Fruit fly (Drosophila melanogaster) whole organism, embryonic: Measurements from ENCODE around the gene rols.

Experiments used
- CG10366 ChIP-seq: fragments of 200-800 bp; sonication (Bioruptor generic); IDR thresholded peaks from 2 replicates; pipeline ENCODE4 v1.3.6; 2022; ENCODE audit warnings: missing biosample characterization, missing genetic modification characterization
- CG10543 ChIP-seq: fragments of 200-800 bp; sonication (Bioruptor generic); optimal IDR thresholded peaks from 3 replicates; lab custom pipeline; 2017; ENCODE audit warnings: missing biosample characterization, mild to moderate bottlenecking, missing genetic modification characterization, moderate library complexity
- CG10959 ChIP-seq: fragments of 200-800 bp; sonication (Bioruptor generic); IDR thresholded peaks from 2 replicates; pipeline ENCODE4 v1.3.6; 2022; ENCODE audit warnings: missing biosample characterization, missing genetic modification characterization
- CG11695 ChIP-seq: fragments of 200-800 bp; sonication (Bioruptor generic); IDR thresholded peaks from 3 replicates; pipeline ENCODE4 v1.3.6; 2022; ENCODE audit warnings: missing biosample characterization, missing genetic modification characterization
- CG12236 ChIP-seq: fragments of 200-800 bp; sonication (Bioruptor generic); optimal IDR thresholded peaks from 2 replicates; lab custom pipeline; 2016; ENCODE audit warnings: missing biosample characterization, missing genetic modification characterization
- CG12299 ChIP-seq: fragments of 200-800 bp; sonication (Bioruptor generic); optimal IDR thresholded peaks from 2 replicates; lab custom pipeline; 2018; ENCODE audit warnings: missing biosample characterization, mild to moderate bottlenecking, missing genetic modification characterization
- CG12942 ChIP-seq: fragments of 200-800 bp; sonication (Bioruptor generic); optimal IDR thresholded peaks from 3 replicates; lab custom pipeline; 2016; ENCODE audit warnings: missing biosample characterization, missing genetic modification characterization
- CG14710 ChIP-seq: fragments of 200-800 bp; sonication (Bioruptor generic); optimal IDR thresholded peaks from 3 replicates; lab custom pipeline; 2019; ENCODE audit warnings: missing biosample characterization, mild to moderate bottlenecking, missing genetic modification characterization, moderate library complexity
- CG15514 ChIP-seq: fragments of 200-800 bp; sonication (Bioruptor generic); optimal IDR thresholded peaks from 3 replicates; lab custom pipeline; 2017; ENCODE audit warnings: missing biosample characterization, missing genetic modification characterization, mild to moderate bottlenecking, moderate library complexity, missing genetic modification reagents
- CG17186 ChIP-seq: fragments of 200-800 bp; sonication (Bioruptor generic); optimal IDR thresholded peaks from 3 replicates; lab custom pipeline; 2017; ENCODE audit warnings: missing biosample characterization, missing genetic modification reagents, missing genetic modification characterization
- CG30431 ChIP-seq: fragments of 200-800 bp; sonication (Bioruptor generic); optimal IDR thresholded peaks from 2 replicates; lab custom pipeline; 2017; ENCODE audit warnings: missing biosample characterization, missing genetic modification characterization
- CG32532 ChIP-seq: fragments of 200-800 bp; sonication (Bioruptor generic); IDR thresholded peaks from 2 replicates; pipeline ENCODE4 v1.3.6; 2022; ENCODE audit warnings: missing biosample characterization, missing genetic modification characterization
- CG3407 ChIP-seq: fragments of 200-800 bp; sonication (Bioruptor generic); optimal IDR thresholded peaks from 2 replicates; lab custom pipeline; 2018; ENCODE audit warnings: missing biosample characterization, mild to moderate bottlenecking, missing genetic modification characterization
- CG4360 ChIP-seq: fragments of 200-800 bp; sonication (Bioruptor generic); IDR thresholded peaks from 2 replicates; pipeline ENCODE4 v1.3.6; 2022; ENCODE audit warnings: missing biosample characterization, missing genetic modification characterization
- CG4854 ChIP-seq: fragments of 200-800 bp; sonication (Bioruptor generic); optimal IDR thresholded peaks from 2 replicates; lab custom pipeline; 2016; ENCODE audit warnings: missing biosample characterization, missing genetic modification characterization, inconsistent platforms
- CG5245 ChIP-seq: fragments of 200-800 bp; sonication (Bioruptor generic); optimal IDR thresholded peaks from 3 replicates; lab custom pipeline; 2016; ENCODE audit warnings: missing biosample characterization, missing genetic modification characterization
- CG7745 ChIP-seq: fragments of 200-800 bp; sonication (Bioruptor generic); optimal IDR thresholded peaks from 2 replicates; lab custom pipeline; 2018; ENCODE audit warnings: missing biosample characterization, mild to moderate bottlenecking, missing genetic modification characterization, moderate library complexity
- CG7839 ChIP-seq: fragments of 200-800 bp; sonication (Bioruptor generic); optimal IDR thresholded peaks from 3 replicates; lab custom pipeline; 2018; ENCODE audit warnings: missing biosample characterization, mild to moderate bottlenecking, missing genetic modification characterization, moderate library complexity
- CG8765 ChIP-seq: fragments of 200-800 bp; sonication (Bioruptor generic); IDR thresholded peaks from 2 replicates; pipeline ENCODE4 v1.3.6; 2022; ENCODE audit warnings: missing biosample characterization, missing genetic modification characterization
- CG8944 ChIP-seq: fragments of 200-800 bp; sonication (Bioruptor generic); optimal IDR thresholded peaks from 3 replicates; lab custom pipeline; 2016; ENCODE audit warnings: missing biosample characterization, missing genetic modification characterization
- Chrac-16 ChIP-seq: fragments of 200-800 bp; sonication (Bioruptor generic); optimal IDR thresholded peaks from 3 replicates; lab custom pipeline; 2016; ENCODE audit warnings: missing biosample characterization, missing genetic modification characterization
- Dfd ChIP-seq, 2 experiments: fragments of >200 bp; optimal IDR thresholded peaks; 2 replicates each; lab custom pipeline; 2017; ENCODE audit warnings: missing biosample characterization in 2 of 2, missing genetic modification characterization in 2 of 2
- Oli ChIP-seq: fragments of 200-800 bp; sonication (Bioruptor generic); optimal IDR thresholded peaks from 2 replicates; lab custom pipeline; 2018; ENCODE audit warnings: missing biosample characterization, mild to moderate bottlenecking, missing genetic modification characterization, moderate library complexity
- Rx ChIP-seq: fragments of 200-800 bp; sonication (Bioruptor generic); IDR thresholded peaks from 2 replicates; pipeline ENCODE4 v1.3.6; 2022; ENCODE audit warnings: missing biosample characterization, missing genetic modification characterization
- Six4 ChIP-seq: fragments of 200-800 bp; sonication (Bioruptor generic); optimal IDR thresholded peaks from 2 replicates; lab custom pipeline; 2016; ENCODE audit warnings: missing biosample characterization, missing genetic modification characterization
- Sox102F ChIP-seq: fragments of 200-800 bp; sonication (Bioruptor generic); optimal IDR thresholded peaks from 2 replicates; lab custom pipeline; 2018; ENCODE audit warnings: missing biosample characterization, mild to moderate bottlenecking, missing genetic modification characterization, moderate library complexity
- TFAM ChIP-seq: fragments of 200-800 bp; sonication (Bioruptor generic); optimal IDR thresholded peaks from 2 replicates; lab custom pipeline; 2017; ENCODE audit warnings: missing biosample characterization, missing genetic modification characterization, inconsistent platforms
- Trl ChIP-seq, 3 experiments: fragments of >200 bp in 2 of 3; fragments of 200-800 bp in 1 of 3; sonication (Bioruptor generic) in 1 of 3; optimal IDR thresholded peaks; 2 replicates in 1 of 3; 3 replicates in 2 of 3; lab custom pipeline; 2016 to 2017; ENCODE audit warnings: missing biosample characterization in 1 of 3, missing genetic modification characterization in 1 of 3
- ara ChIP-seq: fragments of 200-800 bp; sonication (Bioruptor generic); IDR thresholded peaks from 2 replicates; pipeline ENCODE4 v1.3.6; 2022; ENCODE audit warnings: missing biosample characterization, missing genetic modification characterization
- cato ChIP-seq: fragments of 200-800 bp; sonication (Bioruptor generic); optimal IDR thresholded peaks from 2 replicates; lab custom pipeline; 2016; ENCODE audit warnings: missing biosample characterization, missing genetic modification characterization, borderline replicate concordance
- chif ChIP-seq, 2 experiments: fragments of 200-800 bp; sonication (Bioruptor generic); optimal IDR thresholded peaks; 3 replicates each; lab custom pipeline; 2016; ENCODE audit warnings: missing biosample characterization in 2 of 2, missing genetic modification characterization in 2 of 2
- chn ChIP-seq: fragments of 200-800 bp; sonication (Bioruptor generic); optimal IDR thresholded peaks from 2 replicates; lab custom pipeline; 2016; ENCODE audit warnings: missing biosample characterization, missing genetic modification characterization
- ci ChIP-seq: fragments of 200-800 bp; sonication (Bioruptor generic); IDR thresholded peaks from 3 replicates; pipeline ENCODE4 v1.3.6; 2022; ENCODE audit warnings: missing biosample characterization, missing genetic modification characterization
- cwo ChIP-seq: fragments of 200-800 bp; sonication (Bioruptor generic); optimal IDR thresholded peaks from 3 replicates; lab custom pipeline; 2017; ENCODE audit warnings: missing biosample characterization, missing genetic modification characterization, mild to moderate bottlenecking, moderate library complexity, missing genetic modification reagents
- dan ChIP-seq: fragments of 200-800 bp; sonication (Bioruptor generic); IDR thresholded peaks from 2 replicates; pipeline ENCODE4 v1.3.6; 2022; ENCODE audit warnings: missing biosample characterization, missing genetic modification characterization
- dati ChIP-seq: fragments of 200-800 bp; sonication (Bioruptor generic); IDR thresholded peaks from 2 replicates; pipeline ENCODE4 v1.3.6; 2022; ENCODE audit warnings: missing biosample characterization, missing genetic modification characterization
- esg ChIP-seq: fragments of 200-800 bp; sonication (Bioruptor generic); conservative IDR thresholded peaks from 2 replicates; pipeline ENCODE4 v1.3.6; 2022; ENCODE audit warnings: missing biosample characterization, missing genetic modification characterization
- fd102C ChIP-seq: fragments of 200-800 bp; sonication (Bioruptor generic); optimal IDR thresholded peaks from 2 replicates; lab custom pipeline; 2018; ENCODE audit warnings: missing biosample characterization, mild to moderate bottlenecking, missing genetic modification characterization, moderate library complexity
- fd64A ChIP-seq: fragments of 200-800 bp; sonication (Bioruptor generic); optimal IDR thresholded peaks from 3 replicates; lab custom pipeline; 2018; ENCODE audit warnings: missing biosample characterization, mild to moderate bottlenecking, missing genetic modification characterization
- grau ChIP-seq: fragments of 200-800 bp; optimal IDR thresholded peaks from 3 replicates; lab custom pipeline; 2019; ENCODE audit warnings: missing biosample characterization, mild to moderate bottlenecking, missing genetic modification characterization, moderate library complexity
- gsb ChIP-seq: fragments of 200-800 bp; sonication (Bioruptor generic); IDR thresholded peaks from 2 replicates; pipeline ENCODE4 v1.3.6; 2022; ENCODE audit warnings: missing biosample characterization, missing genetic modification characterization
- gt ChIP-seq: fragments of 200-800 bp; sonication (Bioruptor generic); IDR thresholded peaks from 2 replicates; pipeline ENCODE4 v1.3.6; 2022; ENCODE audit warnings: missing biosample characterization, missing genetic modification characterization
- klu ChIP-seq: fragments of 200-800 bp; sonication (Bioruptor generic); IDR thresholded peaks from 2 replicates; pipeline ENCODE4 v1.3.6; 2022; ENCODE audit warnings: missing biosample characterization, missing genetic modification characterization
- run ChIP-seq: fragments of 200-800 bp; sonication (Bioruptor generic); optimal IDR thresholded peaks from 3 replicates; lab custom pipeline; 2018; ENCODE audit warnings: missing biosample characterization, mild to moderate bottlenecking, missing genetic modification characterization
- so ChIP-seq: fragments of 200-800 bp; sonication (Bioruptor generic); IDR thresholded peaks from 3 replicates; pipeline ENCODE4 v1.3.6; 2022; ENCODE audit warnings: missing biosample characterization, missing genetic modification characterization
- ssp ChIP-seq: fragments of 200-800 bp; sonication (Bioruptor generic); IDR thresholded peaks from 2 replicates; pipeline ENCODE4 v1.3.6; 2022; ENCODE audit warnings: missing biosample characterization, missing genetic modification characterization
- tin ChIP-seq: fragments of 200-800 bp; sonication (Bioruptor generic); optimal IDR thresholded peaks from 3 replicates; lab custom pipeline; 2016; ENCODE audit warnings: missing biosample characterization, missing genetic modification characterization
- ttk ChIP-seq: fragments of 200-800 bp; sonication (Bioruptor generic); IDR thresholded peaks from 2 replicates; pipeline ENCODE4 v2.1.2; 2022; ENCODE audit warnings: missing biosample characterization, missing genetic modification characterization
- twi ChIP-seq: fragments of 200-800 bp; optimal IDR thresholded peaks from 2 replicates; lab custom pipeline; 2019; ENCODE audit warnings: missing biosample characterization, mild to moderate bottlenecking, missing genetic modification characterization, moderate library complexity
- vvl ChIP-seq: fragments of 200-800 bp; sonication (Bioruptor generic); IDR thresholded peaks from 2 replicates; pipeline ENCODE4 v1.3.6; 2022; ENCODE audit warnings: missing biosample characterization, missing genetic modification characterization
- zf30C ChIP-seq: fragments of 200-800 bp; sonication (Bioruptor generic); optimal IDR thresholded peaks from 3 replicates; lab custom pipeline; 2018; ENCODE audit warnings: missing biosample characterization, mild to moderate bottlenecking, missing genetic modification characterization

rols gene

dm6 chr3L:12062788-12063218 lies 1.9 kb downstream of the rols start (continued):
- TF ChIP-seq tin (GFP tag; lab: Kevin White, UChicago) (peak; percentile 75), fd102C (GFP tag; lab: Kevin White, UChicago) (peak; percentile 53), Trl (optimal IDR thresholded peaks at IDR 0.05; lab: Kevin White, UChicago) (no peak), Trl (GFP tag; optimal IDR thresholded peaks at IDR 0.05; lab: Kevin White, UChicago) (peak; percentile 60), cato (GFP tag; lab: Kevin White, UChicago) (peak; percentile 14), Chrac-16 (GFP tag; lab: Kevin White, UChicago) (peak; percentile 61), CG10543 (GFP tag; lab: Kevin White, UChicago) (no peak), CG15514 (no peak), CG17186 (GFP tag; lab: Kevin White, UChicago) (peak; percentile 12), CG11695 (GFP tag; lab: Robert Waterston, UW) (0 out of 3 replicates have a peak, but pooled peaks have one; percentile 15), run (no peak), gsb (GFP tag; lab: Robert Waterston, UW) (no peak), TFAM (GFP tag; lab: Kevin White, UChicago) (peak; percentile 5), fd64A (peak; percentile 2), so (0 out of 3 replicates have a peak, but pooled peaks have one; percentile 28), CG4854 (peak; percentile 3), CG14710 (tag; lab: Kevin White, UChicago) (peak; percentile 55), Six4 (GFP tag; lab: Kevin White, UChicago) (peak; percentile 35), cwo (no peak), CG32532 (no peak), CG7839 (tag; lab: Kevin White, UChicago) (peak; percentile 57), twi (peak; percentile 70), chif (GFP tag; optimal IDR thresholded peaks at IDR 0.05; lab: Kevin White, UChicago) (peak; percentile 2 to 76), CG12299 (tag; lab: Kevin White, UChicago) (peak; percentile 5), gt (GFP tag; lab: Robert Waterston, UW) (peak; percentile 49; the same call in 1 of the 2 replicates), dati (GFP tag; lab: Robert Waterston, UW) (no peak), Rx (0 out of 2 replicates have a peak, but pooled peaks have one; percentile 37), esg (GFP tag; lab: Robert Waterston, UW) (no peak), CG8765 (peak; percentile 92), CG10366 (GFP tag; lab: Robert Waterston, UW) (peak; percentile 33; the same call in 1 of the 2 replicates), CG3407 (peak; percentile 47), CG12942 (GFP tag; lab: Kevin White, UChicago) (no peak), Oli (tag; lab: Kevin White, UChicago) (peak; percentile 33), CG7745 (tag; lab: Kevin White, UChicago) (peak; percentile 70), grau (tag; lab: Kevin White, UChicago) (peak; percentile 97), dan (GFP tag; lab: Robert Waterston, UW) (peak; percentile 77; the same call in 1 of the 2 replicates), vvl (GFP tag; lab: Robert Waterston, UW) (peak; percentile 78), ci (peak; percentile 78), CG8944 (peak; percentile 5), ssp (peak; percentile 78), chn (GFP tag; lab: Kevin White, UChicago) (peak; percentile 48), CG4360 (peak; percentile 63; the same call in 1 of the 2 replicates), klu (GFP tag; lab: Robert Waterston, UW) (0 out of 2 replicates have a peak, but pooled peaks have one; percentile 22), ttk (GFP tag; lab: Robert Waterston, UW) (no peak), CG12236 (peak; percentile 21), zf30C (GFP tag; lab: Kevin White, UChicago) (no peak), CG30431 (GFP tag; lab: Kevin White, UChicago) (peak; percentile 27), CG10959 (GFP tag; lab: Robert Waterston, UW) (peak; percentile 88), Dfd (GFP tag; optimal IDR thresholded peaks at IDR 0.05; lab: Kevin White, UChicago) (no peak), ara (peak; percentile 91), Sox102F (GFP tag; lab: Kevin White, UChicago) (peak; percentile 26), CG5245 (GFP tag; lab: Kevin White, UChicago) (peak; percentile 26)
